Worm (Caenorhabditis elegans) whole organism, late embryonic: ENCODE data around the gene cal-2.

ENCODE experiments used
- F13H6.1 ChIP-seq: sonication (generic microtip); optimal IDR thresholded peaks from 2 replicates; lab custom pipeline; 2016; ENCODE audit warnings: missing genetic modification characterization, missing compliant biosample characterization
- che-1 ChIP-seq: sonication (generic microtip); optimal IDR thresholded peaks from 2 replicates; lab custom pipeline; 2016; ENCODE audit warnings: mild to moderate bottlenecking, missing genetic modification characterization, missing compliant biosample characterization
- dve-1 ChIP-seq: sonication (generic microtip); optimal IDR thresholded peaks from 2 replicates; lab custom pipeline; 2017; ENCODE audit warnings: antibody characterized with exemption, mild to moderate bottlenecking, missing genetic modification characterization, missing compliant biosample characterization
- elt-4 ChIP-seq: sonication (generic microtip); optimal IDR thresholded peaks from 2 replicates; lab custom pipeline; 2016; ENCODE audit warnings: missing genetic modification characterization, missing compliant biosample characterization
- lim-6 ChIP-seq: sonication (generic microtip); optimal IDR thresholded peaks from 2 replicates; lab custom pipeline; 2016; ENCODE audit warnings: missing genetic modification characterization, missing compliant biosample characterization
- nfya-1 ChIP-seq: sonication (generic microtip); optimal IDR thresholded peaks from 2 replicates; lab custom pipeline; 2017; ENCODE audit warnings: missing genetic modification characterization, mild to moderate bottlenecking, missing compliant biosample characterization, antibody characterized with exemption, moderate library complexity
- odd-2 ChIP-seq: sonication (generic microtip); optimal IDR thresholded peaks from 2 replicates; lab custom pipeline; 2017; ENCODE audit warnings: antibody characterized with exemption, mild to moderate bottlenecking, missing genetic modification characterization, missing compliant biosample characterization
- pag-3 ChIP-seq: sonication (generic microtip); optimal IDR thresholded peaks from 2 replicates; lab custom pipeline; 2016; ENCODE audit warnings: missing compliant biosample characterization, missing genetic modification characterization, borderline replicate concordance
- pat-9 ChIP-seq: fragments of 200-800 bp; sonication (Bioruptor generic); optimal IDR thresholded peaks from 2 replicates; lab custom pipeline; 2018; ENCODE audit warnings: mild to moderate bottlenecking, missing genetic modification characterization, moderate library complexity, missing compliant biosample characterization
- sdc-2 ChIP-seq: sonication (generic microtip); optimal IDR thresholded peaks from 2 replicates; lab custom pipeline; 2016; ENCODE audit warnings: missing genotype, missing genetic modification characterization, missing compliant biosample characterization
- tbx-2 ChIP-seq: sonication (generic microtip); optimal IDR thresholded peaks from 2 replicates; lab custom pipeline; 2016; ENCODE audit warnings: missing genetic modification characterization, missing compliant biosample characterization
- ztf-16 ChIP-seq: sonication (generic microtip); optimal IDR thresholded peaks from 2 replicates; lab custom pipeline; 2017; ENCODE audit warnings: missing genetic modification characterization, missing compliant biosample characterization

ce11 chrII:9007741-9008140, 47.2 kb downstream of the cal-2 start:
- TF ChIP-seq odd-2 (tag; lab: Kevin White, UChicago) (no peak), elt-4 (tag; lab: Kevin White, UChicago) (no peak), che-1 (tag; lab: Kevin White, UChicago) (no peak), pag-3 (tag; lab: Kevin White, UChicago) (no peak), F13H6.1 (no peak), tbx-2 (tag; lab: Kevin White, UChicago) (no peak), dve-1 (tag; lab: Kevin White, UChicago) (no peak), sdc-2 (tag; lab: Kevin White, UChicago) (no peak), nfya-1 (tag; lab: Kevin White, UChicago) (no peak), pat-9 (tag; lab: Kevin White, UChicago) (no peak), lim-6 (tag; lab: Kevin White, UChicago) (no peak), ztf-16 (tag; lab: Kevin White, UChicago) (no peak)
